Fruit fly (Drosophila melanogaster) whole organism, embryonic: ENCODE data around the gene CG1231.
A peak's percentile ranks its signal among the peaks of the same experiment; 100 is the strongest.

Source experiments
- B-H1 ChIP-seq: fragments of 200-800 bp; sonication (Bioruptor generic); IDR thresholded peaks from 3 replicates; pipeline ENCODE4 v1.3.6; 2022; ENCODE audit warnings: missing biosample characterization, missing genetic modification characterization
- BEAF-32 ChIP-seq: fragments of 200-800 bp; sonication (Bioruptor generic); optimal IDR thresholded peaks from 3 replicates; lab custom pipeline; 2017; ENCODE audit warnings: missing biosample characterization, missing genetic modification characterization, mild to moderate bottlenecking, moderate library complexity, missing genetic modification reagents
- Bteb2 ChIP-seq: fragments of 200-800 bp; sonication (Bioruptor generic); optimal IDR thresholded peaks from 2 replicates; lab custom pipeline; 2016; ENCODE audit warnings: missing biosample characterization, missing genetic modification characterization
- CG11504 ChIP-seq: fragments of 200-800 bp; sonication (Bioruptor generic); optimal IDR thresholded peaks from 3 replicates; lab custom pipeline; 2019; ENCODE audit warnings: missing biosample characterization, mild to moderate bottlenecking, missing genetic modification characterization, moderate library complexity
- CG12155 ChIP-seq: fragments of 200-800 bp; sonication (Bioruptor generic); optimal IDR thresholded peaks from 3 replicates; lab custom pipeline; 2016; ENCODE audit warnings: missing biosample characterization, missing genetic modification characterization
- CG13424 ChIP-seq: fragments of 200-800 bp; sonication (Bioruptor generic); optimal IDR thresholded peaks from 2 replicates; lab custom pipeline; 2019; ENCODE audit warnings: missing biosample characterization, mild to moderate bottlenecking, missing genetic modification characterization, moderate library complexity
- CG16813 ChIP-seq: fragments of 200-800 bp; sonication (Bioruptor generic); IDR thresholded peaks from 3 replicates; pipeline ENCODE4 v1.3.6; 2022; ENCODE audit warnings: missing biosample characterization, missing genetic modification characterization; ENCODE audit not compliant: partially characterized antibody
- CG17328 ChIP-seq: fragments of 200-800 bp; sonication (Bioruptor generic); IDR thresholded peaks from 2 replicates; pipeline ENCODE4 v1.3.6; 2022; ENCODE audit warnings: missing biosample characterization, missing genetic modification characterization
- CG17612 ChIP-seq: fragments of 200-800 bp; sonication (Bioruptor generic); IDR thresholded peaks from 2 replicates; pipeline ENCODE4 v1.3.6; 2022; ENCODE audit warnings: missing biosample characterization, missing genetic modification characterization
- CG18599 ChIP-seq: fragments of 200-800 bp; sonication (Bioruptor generic); optimal IDR thresholded peaks from 3 replicates; lab custom pipeline; 2017; ENCODE audit warnings: missing biosample characterization, missing genetic modification characterization, mild to moderate bottlenecking, moderate library complexity, missing genetic modification reagents
- CG2116 ChIP-seq: fragments of 200-800 bp; sonication (Bioruptor generic); optimal IDR thresholded peaks from 3 replicates; lab custom pipeline; 2018; ENCODE audit warnings: missing biosample characterization, mild to moderate bottlenecking, missing genetic modification characterization
- CG31388 ChIP-seq: fragments of 200-800 bp; sonication (Bioruptor generic); optimal IDR thresholded peaks from 2 replicates; lab custom pipeline; 2016; ENCODE audit warnings: missing biosample characterization, missing genetic modification characterization
- CG32772 ChIP-seq: fragments of 200-800 bp; sonication (Bioruptor generic); IDR thresholded peaks from 2 replicates; pipeline ENCODE4 v1.3.6; 2022; ENCODE audit warnings: missing biosample characterization, missing genetic modification characterization
- CG5180 ChIP-seq: fragments of 200-800 bp; sonication (Bioruptor generic); optimal IDR thresholded peaks from 3 replicates; lab custom pipeline; 2017; ENCODE audit warnings: missing biosample characterization, missing genetic modification characterization, mild to moderate bottlenecking, moderate library complexity, missing genetic modification reagents
- CG8290 ChIP-seq, 3 experiments: fragments of 200-800 bp; sonication (Bioruptor generic); optimal IDR thresholded peaks; 2 replicates each; lab custom pipeline; 2016 to 2019; ENCODE audit warnings: missing biosample characterization in 3 of 3, missing genetic modification characterization in 3 of 3, mild to moderate bottlenecking in 2 of 3, moderate library complexity in 1 of 3
- CoRest ChIP-seq: fragments of 200-800 bp; sonication (Bioruptor generic); optimal IDR thresholded peaks from 3 replicates; lab custom pipeline; 2018; ENCODE audit warnings: missing biosample characterization, mild to moderate bottlenecking, missing genetic modification characterization, moderate library complexity
- Drgx ChIP-seq: fragments of 200-800 bp; sonication (Bioruptor generic); IDR thresholded peaks from 2 replicates; pipeline ENCODE4 v1.3.6; 2022; ENCODE audit warnings: missing biosample characterization, missing genetic modification characterization
- HLH3B ChIP-seq: fragments of 200-800 bp; sonication (Bioruptor generic); IDR thresholded peaks from 2 replicates; pipeline ENCODE4 v1.3.6; 2022; ENCODE audit warnings: missing biosample characterization, missing genetic modification characterization
- HLHmδ ChIP-seq: fragments of 200-800 bp; sonication (Bioruptor generic); optimal IDR thresholded peaks from 2 replicates; lab custom pipeline; 2018; ENCODE audit warnings: missing biosample characterization, mild to moderate bottlenecking, missing genetic modification characterization, moderate library complexity
- Hand ChIP-seq: fragments of 200-800 bp; sonication (Bioruptor generic); optimal IDR thresholded peaks from 2 replicates; lab custom pipeline; 2017; ENCODE audit warnings: mild to moderate bottlenecking, missing biosample characterization, missing genetic modification reagents, missing genetic modification characterization
- Hmr ChIP-seq: fragments of 200-800 bp; sonication (Bioruptor generic); optimal IDR thresholded peaks from 3 replicates; lab custom pipeline; 2017; ENCODE audit warnings: mild to moderate bottlenecking, missing biosample characterization, missing genetic modification reagents, missing genetic modification characterization
- Jarid2 ChIP-seq: fragments of 200-800 bp; sonication (Bioruptor generic); optimal IDR thresholded peaks from 3 replicates; lab custom pipeline; 2017; ENCODE audit warnings: mild to moderate bottlenecking, missing biosample characterization, missing genetic modification reagents, missing genetic modification characterization
- Lhr ChIP-seq: fragments of 200-800 bp; sonication (Bioruptor generic); optimal IDR thresholded peaks from 3 replicates; lab custom pipeline; 2017; ENCODE audit warnings: mild to moderate bottlenecking, missing biosample characterization, missing genetic modification reagents, missing genetic modification characterization
- MTF-1 ChIP-seq: fragments of 200-800 bp; sonication (Bioruptor generic); optimal IDR thresholded peaks from 2 replicates; lab custom pipeline; 2018; ENCODE audit warnings: missing biosample characterization, mild to moderate bottlenecking, missing genetic modification characterization, borderline replicate concordance
- Pdp1 ChIP-seq, 2 experiments: fragments of 200-800 bp; sonication (Bioruptor generic); optimal IDR thresholded peaks; 3 replicates each; lab custom pipeline; 2016; ENCODE audit warnings: missing biosample characterization in 2 of 2, missing genetic modification characterization in 2 of 2, mild to moderate bottlenecking in 1 of 2, moderate library complexity in 1 of 2
- Sox100B ChIP-seq: fragments of 200-800 bp; sonication (Bioruptor generic); optimal IDR thresholded peaks from 3 replicates; lab custom pipeline; 2018; ENCODE audit warnings: missing biosample characterization, mild to moderate bottlenecking, missing genetic modification characterization
- Sox102F ChIP-seq: fragments of 200-800 bp; sonication (Bioruptor generic); optimal IDR thresholded peaks from 2 replicates; lab custom pipeline; 2018; ENCODE audit warnings: missing biosample characterization, mild to moderate bottlenecking, missing genetic modification characterization, moderate library complexity
- Stat92E ChIP-seq, 3 experiments: fragments of >200 bp in 2 of 3; fragments of 200-800 bp in 1 of 3; sonication (Bioruptor generic) in 1 of 3; optimal IDR thresholded peaks; 2 replicates each; lab custom pipeline; 2017 to 2019; ENCODE audit warnings: missing biosample characterization in 3 of 3, missing genetic modification characterization in 3 of 3, mild to moderate bottlenecking in 1 of 3, moderate library complexity in 1 of 3
- ato ChIP-seq: fragments of 200-800 bp; sonication (Bioruptor generic); IDR thresholded peaks from 2 replicates; pipeline ENCODE4 v1.3.6; 2022; ENCODE audit warnings: missing biosample characterization, missing genetic modification characterization; ENCODE audit not compliant: partially characterized antibody
- dmrt11E ChIP-seq: fragments of 200-800 bp; sonication (Bioruptor generic); optimal IDR thresholded peaks from 3 replicates; lab custom pipeline; 2018; ENCODE audit warnings: missing biosample characterization, mild to moderate bottlenecking, missing genetic modification characterization, moderate library complexity
- fd96Cb ChIP-seq: fragments of 200-800 bp; sonication (Bioruptor generic); optimal IDR thresholded peaks from 2 replicates; lab custom pipeline; 2018; ENCODE audit warnings: missing biosample characterization, mild to moderate bottlenecking, missing genetic modification characterization, moderate library complexity
- her ChIP-seq: fragments of 200-800 bp; sonication (Bioruptor generic); optimal IDR thresholded peaks from 2 replicates; lab custom pipeline; 2016; ENCODE audit warnings: missing biosample characterization, missing genetic modification characterization
- hkb ChIP-seq, 2 experiments: fragments of 200-800 bp in 1 of 2; fragments of >200 bp in 1 of 2; sonication (Bioruptor generic) in 1 of 2; IDR thresholded peaks in 1 of 2; optimal IDR thresholded peaks in 1 of 2; 2 replicates each; pipeline versions ENCODE4 v1.3.6 to Lab custom; 2017 to 2022; ENCODE audit warnings: missing biosample characterization in 1 of 2, missing genetic modification characterization in 1 of 2
- insv ChIP-seq, 2 experiments: fragments of 200-800 bp; sonication (Bioruptor generic); optimal IDR thresholded peaks; 3 replicates each; lab custom pipeline; 2016 to 2018; ENCODE audit warnings: missing biosample characterization in 2 of 2, missing genetic modification characterization in 2 of 2
- kay ChIP-seq: fragments of 200-800 bp; sonication (Bioruptor generic); optimal IDR thresholded peaks from 2 replicates; lab custom pipeline; 2016; ENCODE audit warnings: missing biosample characterization, missing genetic modification characterization
- kni ChIP-seq: fragments of 200-800 bp; sonication (Bioruptor generic); optimal IDR thresholded peaks from 3 replicates; lab custom pipeline; 2017; ENCODE audit warnings: mild to moderate bottlenecking, missing biosample characterization, missing genetic modification reagents, missing genetic modification characterization
- lola ChIP-seq, 3 experiments: fragments of >200 bp in 2 of 3; fragments of 200-800 bp in 1 of 3; sonication (Bioruptor generic) in 1 of 3; optimal IDR thresholded peaks; 2 replicates each; lab custom pipeline; 2017 to 2019; ENCODE audit warnings: missing biosample characterization in 3 of 3, missing genetic modification characterization in 3 of 3, mild to moderate bottlenecking in 1 of 3, moderate library complexity in 1 of 3
- lov ChIP-seq, 2 experiments: fragments of 200-800 bp in 1 of 2; fragments of >200 bp in 1 of 2; sonication (Bioruptor generic) in 1 of 2; IDR thresholded peaks in 1 of 2; optimal IDR thresholded peaks in 1 of 2; 2 replicates in 1 of 2; 3 replicates in 1 of 2; pipeline versions ENCODE4 v1.3.6 to Lab custom; 2017 to 2022; ENCODE audit warnings: missing biosample characterization in 1 of 2, missing genetic modification characterization in 1 of 2
- nau ChIP-seq: fragments of 200-800 bp; sonication (Bioruptor generic); optimal IDR thresholded peaks from 3 replicates; lab custom pipeline; 2017; ENCODE audit warnings: missing biosample characterization, mild to moderate bottlenecking, missing genetic modification characterization, missing genetic modification reagents
- pros ChIP-seq: fragments of 200-800 bp; sonication (Bioruptor generic); optimal IDR thresholded peaks from 3 replicates; lab custom pipeline; 2019; ENCODE audit warnings: missing biosample characterization, mild to moderate bottlenecking, missing genetic modification characterization, moderate library complexity
- ranshi ChIP-seq: fragments of 200-800 bp; sonication (Bioruptor generic); IDR thresholded peaks from 2 replicates; pipeline ENCODE4 v1.3.6; 2022; ENCODE audit warnings: missing biosample characterization, missing genetic modification characterization
- ssp ChIP-seq: fragments of 200-800 bp; sonication (Bioruptor generic); IDR thresholded peaks from 2 replicates; pipeline ENCODE4 v1.3.6; 2022; ENCODE audit warnings: missing biosample characterization, missing genetic modification characterization
- usp ChIP-seq: fragments of >200 bp; optimal IDR thresholded peaks from 2 replicates; lab custom pipeline; 2017; ENCODE audit warnings: missing biosample characterization, missing genetic modification characterization
- wek ChIP-seq: fragments of 200-800 bp; sonication (Bioruptor generic); optimal IDR thresholded peaks from 3 replicates; lab custom pipeline; 2018; ENCODE audit warnings: missing biosample characterization, mild to moderate bottlenecking, missing genetic modification characterization, moderate library complexity

The CG1231 gene

dm6 chr3L:346656-347640 lies 9.3 kb upstream of the CG1231 start, which contains the start of gene mth (continued):
- TF ChIP-seq nau, result no peak
- no peak for TF ChIP-seq Hand (GFP tag; lab: Kevin White, UChicago)
- TF ChIP-seq ato, result peak; percentile 95
- 0 out of 2 replicates have a peak, but pooled peaks have one; percentile 15 for TF ChIP-seq ranshi
- TF ChIP-seq ssp (GFP tag; lab: Robert Waterston, UW), result peak; percentile 96
- peak; percentile 37 for TF ChIP-seq CG13424
- TF ChIP-seq CG31388 (GFP tag; lab: Kevin White, UChicago), result no peak
- TF ChIP-seq CG12155 (GFP tag; lab: Kevin White, UChicago), result peak; percentile 25
- peak; percentile 99 for TF ChIP-seq CG16813 (GFP tag; lab: Robert Waterston, UW)
- TF ChIP-seq usp (GFP tag; lab: Kevin White, UChicago), result no peak
- no peak for TF ChIP-seq Drgx (GFP tag; lab: Robert Waterston, UW)
- TF ChIP-seq lola (GFP tag; optimal IDR thresholded peaks at IDR 0.05; lab: Kevin White, UChicago), result peak in 2 of 3 experiments; percentile 25 to 32
- peak; percentile 38 for TF ChIP-seq Lhr (GFP tag; lab: Kevin White, UChicago)
- TF ChIP-seq lov (optimal IDR thresholded peaks at IDR 0.05; lab: Kevin White, UChicago), result no peak
- TF ChIP-seq lov (GFP tag; IDR thresholded peaks at IDR 0.05; lab: Robert Waterston, UW), result no peak
- TF ChIP-seq Stat92E (GFP tag; optimal IDR thresholded peaks at IDR 0.05; lab: Kevin White, UChicago), result peak in 1 of 3 experiments; percentile 22
- TF ChIP-seq CoRest (tag; lab: Kevin White, UChicago), result peak; percentile 66
- peak; percentile 83 for TF ChIP-seq CG8290 (GFP tag; optimal IDR thresholded peaks at IDR 0.05; lab: Kevin White, UChicago)
- TF ChIP-seq CG8290 (tag; optimal IDR thresholded peaks at IDR 0.05; lab: Kevin White, UChicago), result peak; percentile 52 to 67
- TF ChIP-seq CG17612 (GFP tag; lab: Robert Waterston, UW), result no peak
- TF ChIP-seq CG2116 (GFP tag; lab: Kevin White, UChicago), result peak; percentile 94
- peak; percentile 15 for TF ChIP-seq her (GFP tag; lab: Kevin White, UChicago)
- TF ChIP-seq Hmr (GFP tag; lab: Kevin White, UChicago), result peak; percentile 65
- TF ChIP-seq Sox100B, result peak; percentile 22
- peak in 1 of 2 experiments; percentile 79 for TF ChIP-seq insv (GFP tag; optimal IDR thresholded peaks at IDR 0.05; lab: Kevin White, UChicago)
- TF ChIP-seq Bteb2, result no peak
- no peak for TF ChIP-seq HLH3B (GFP tag; lab: Robert Waterston, UW)
- peak; percentile 46 for TF ChIP-seq Jarid2 (GFP tag; lab: Kevin White, UChicago)
- peak; percentile 22 for TF ChIP-seq kay (GFP tag; lab: Kevin White, UChicago)
- TF ChIP-seq BEAF-32 (GFP tag; lab: Kevin White, UChicago), result peak; percentile 100
- TF ChIP-seq dmrt11E (tag; lab: Kevin White, UChicago), result peak; percentile 40
- TF ChIP-seq CG11504, result peak; percentile 57
- TF ChIP-seq CG18599 (GFP tag; lab: Kevin White, UChicago), result peak; percentile 4
- TF ChIP-seq CG32772 (GFP tag; lab: Robert Waterston, UW), result no peak
- peak; percentile 50 to 64 for TF ChIP-seq Pdp1 (GFP tag; optimal IDR thresholded peaks at IDR 0.05; lab: Kevin White, UChicago)
- peak; percentile 31 for TF ChIP-seq Sox102F (GFP tag; lab: Kevin White, UChicago)
- no peak for TF ChIP-seq CG5180 (GFP tag; lab: Kevin White, UChicago)
- no peak for TF ChIP-seq fd96Cb (tag; lab: Kevin White, UChicago)
- no peak for TF ChIP-seq pros (GFP tag; lab: Kevin White, UChicago)
- TF ChIP-seq wek (GFP tag; lab: Kevin White, UChicago), result no peak
- no peak for TF ChIP-seq CG17328
- TF ChIP-seq MTF-1 (GFP tag; lab: Kevin White, UChicago), result no peak
- TF ChIP-seq B-H1 (GFP tag; lab: Robert Waterston, UW), result no peak; the same call in 2 of the 3 replicates
- peak; percentile 4 for TF ChIP-seq kni (GFP tag; lab: Kevin White, UChicago)
- no peak for TF ChIP-seq hkb (optimal IDR thresholded peaks at IDR 0.05; lab: Kevin White, UChicago)
- no peak for TF ChIP-seq hkb (GFP tag; IDR thresholded peaks at IDR 0.05; lab: Robert Waterston, UW)
- TF ChIP-seq HLHmδ (GFP tag; lab: Kevin White, UChicago), result no peak
